Fruit fly (Drosophila melanogaster) whole organism: ENCODE data around the gene CG5070.

Experiments
- CG8478 ChIP-seq: fragments of >200 bp; optimal IDR thresholded peaks from 2 replicates; lab custom pipeline; 2018; ENCODE audit warnings: inconsistent platforms
- Dll ChIP-seq: fragments of >200 bp; optimal IDR thresholded peaks from 2 replicates; lab custom pipeline; 2017
- EcR ChIP-seq, 2 experiments: fragments of >200 bp; optimal IDR thresholded peaks; 2 replicates each; lab custom pipeline; 2017; ENCODE audit warnings: missing biosample characterization in 2 of 2, missing genetic modification characterization in 2 of 2, missing genetic modification reagents in 2 of 2
- pan ChIP-seq: fragments of >200 bp; optimal IDR thresholded peaks from 2 replicates; lab custom pipeline; 2017
- psq ChIP-seq: fragments of >200 bp; optimal IDR thresholded peaks from 2 replicates; lab custom pipeline; 2017
- usp ChIP-seq: fragments of >200 bp; optimal IDR thresholded peaks from 2 replicates; lab custom pipeline; 2017; ENCODE audit warnings: missing biosample characterization, missing genetic modification characterization, mixed read lengths

Gene CG5070

dm6 chrX:17206046-17206445 lies 3.1 kb downstream of the CG5070 start, which contains the start of gene CG32564:
TSS of gene CG32564 (plus strand) at chrX:17206407.
- TF ChIP-seq CG8478 (lab: Kevin White, UChicago) (no peak), psq (no peak), pan (lab: Kevin White, UChicago) (no peak), usp (GFP tag; lab: Kevin White, UChicago) (no peak), EcR (GFP tag; optimal IDR thresholded peaks at IDR 0.05; lab: Kevin White, UChicago) (no peak), Dll (lab: Kevin White, UChicago) (no peak)

dm6 chrX:17207865-17208486 lies 5.1 kb downstream of the CG5070 start, which contains the start of gene CG32563:
TSS of gene CG32563 (plus strand) at chrX:17208436.
- TF ChIP-seq CG8478 (lab: Kevin White, UChicago) (no peak), Dll (lab: Kevin White, UChicago) (no peak), psq (no peak), usp (GFP tag; lab: Kevin White, UChicago) (no peak), EcR (GFP tag; optimal IDR thresholded peaks at IDR 0.05; lab: Kevin White, UChicago) (no peak), pan (lab: Kevin White, UChicago) (no peak)

- TF ChIP-seq Dll (lab: Kevin White, UChicago) (no peak), usp (GFP tag; lab: Kevin White, UChicago) (no peak), pan (lab: Kevin White, UChicago) (no peak)
Observed at dm6 chrX:17209897-17210296, 7.0 kb downstream of the CG5070 start, which contains the start of gene CG12995. TSS of gene CG12995 (minus strand) at chrX:17209997.

- TF ChIP-seq usp (GFP tag; lab: Kevin White, UChicago) = no peak
- no peak for TF ChIP-seq Dll (lab: Kevin White, UChicago)
- TF ChIP-seq psq = no peak
- TF ChIP-seq EcR (GFP tag; optimal IDR thresholded peaks at IDR 0.05; lab: Kevin White, UChicago) = no peak
- TF ChIP-seq CG8478 (lab: Kevin White, UChicago) = no peak
- no peak for TF ChIP-seq pan (lab: Kevin White, UChicago)
Observed at dm6 chrX:17212007-17212406, 9.1 kb downstream of the CG5070 start, which contains the start of gene CG18258. TSS of gene CG18258 (plus strand) at chrX:17212307.

dm6 chrX:17215004-17215403 lies 12.1 kb downstream of the CG5070 start, which contains the start of gene CG5162:
TSS of gene CG5162 (plus strand) at chrX:17215304.
- TF ChIP-seq psq (no peak), usp (GFP tag; lab: Kevin White, UChicago) (no peak), EcR (GFP tag; optimal IDR thresholded peaks at IDR 0.05; lab: Kevin White, UChicago) (no peak)

- TF ChIP-seq CG8478 (lab: Kevin White, UChicago) (no peak), Dll (lab: Kevin White, UChicago) (no peak), pan (lab: Kevin White, UChicago) (no peak), usp (GFP tag; lab: Kevin White, UChicago) (no peak), EcR (GFP tag; optimal IDR thresholded peaks at IDR 0.05; lab: Kevin White, UChicago) (no peak), psq (no peak)
Observed at dm6 chrX:17218232-17218951, 15.5 kb downstream of the CG5070 start, which contains the start of gene CG12998. TSS of gene CG12998 (plus strand) at chrX:17218667.

- TF ChIP-seq Dll (lab: Kevin White, UChicago) (no peak), EcR (GFP tag; optimal IDR thresholded peaks at IDR 0.05; lab: Kevin White, UChicago) (no peak), CG8478 (lab: Kevin White, UChicago) (no peak), pan (lab: Kevin White, UChicago) (no peak), psq (no peak), usp (GFP tag; lab: Kevin White, UChicago) (no peak)
Observed at dm6 chrX:17221142-17221541, 18.2 kb downstream of the CG5070 start, which contains the start of gene CG5172. TSS of gene CG5172 (plus strand) at chrX:17221442.

dm6 chrX:17223715-17224114 lies 20.8 kb downstream of the CG5070 start, which contains the start of gene CG34327:
TSS of gene CG34327 (minus strand) at chrX:17223815.
- no peak for TF ChIP-seq Dll (lab: Kevin White, UChicago)
- no peak for TF ChIP-seq CG8478 (lab: Kevin White, UChicago)
- no peak for TF ChIP-seq pan (lab: Kevin White, UChicago)
- no peak for TF ChIP-seq psq
- no peak for TF ChIP-seq usp (GFP tag; lab: Kevin White, UChicago)
- no peak for TF ChIP-seq EcR (GFP tag; optimal IDR thresholded peaks at IDR 0.05; lab: Kevin White, UChicago)

- TF ChIP-seq psq = no peak
- no peak for TF ChIP-seq CG8478 (lab: Kevin White, UChicago)
- TF ChIP-seq EcR (GFP tag; optimal IDR thresholded peaks at IDR 0.05; lab: Kevin White, UChicago) = no peak
- no peak for TF ChIP-seq Dll (lab: Kevin White, UChicago)
- no peak for TF ChIP-seq pan (lab: Kevin White, UChicago)
- no peak for TF ChIP-seq usp (GFP tag; lab: Kevin White, UChicago)
Observed at dm6 chrX:17225972-17226680, 23.2 kb downstream of the CG5070 start.

- no peak for TF ChIP-seq CG8478 (lab: Kevin White, UChicago)
Observed at dm6 chrX:17226681-17227019, 23.7 kb downstream of the CG5070 start, which contains the start of gene CG10598. TSS of gene CG10598 (minus strand) at chrX:17226867.

dm6 chrX:17227462-17227861 lies 24.6 kb downstream of the CG5070 start:
- no peak for TF ChIP-seq EcR (GFP tag; optimal IDR thresholded peaks at IDR 0.05; lab: Kevin White, UChicago)
- TF ChIP-seq pan (lab: Kevin White, UChicago) = no peak
- no peak for TF ChIP-seq CG8478 (lab: Kevin White, UChicago)
- no peak for TF ChIP-seq Dll (lab: Kevin White, UChicago)
- no peak for TF ChIP-seq psq
- no peak for TF ChIP-seq usp (GFP tag; lab: Kevin White, UChicago)
